Fruit fly (Drosophila melanogaster): ENCODE measurements around the gene CG13045.

DNA sequence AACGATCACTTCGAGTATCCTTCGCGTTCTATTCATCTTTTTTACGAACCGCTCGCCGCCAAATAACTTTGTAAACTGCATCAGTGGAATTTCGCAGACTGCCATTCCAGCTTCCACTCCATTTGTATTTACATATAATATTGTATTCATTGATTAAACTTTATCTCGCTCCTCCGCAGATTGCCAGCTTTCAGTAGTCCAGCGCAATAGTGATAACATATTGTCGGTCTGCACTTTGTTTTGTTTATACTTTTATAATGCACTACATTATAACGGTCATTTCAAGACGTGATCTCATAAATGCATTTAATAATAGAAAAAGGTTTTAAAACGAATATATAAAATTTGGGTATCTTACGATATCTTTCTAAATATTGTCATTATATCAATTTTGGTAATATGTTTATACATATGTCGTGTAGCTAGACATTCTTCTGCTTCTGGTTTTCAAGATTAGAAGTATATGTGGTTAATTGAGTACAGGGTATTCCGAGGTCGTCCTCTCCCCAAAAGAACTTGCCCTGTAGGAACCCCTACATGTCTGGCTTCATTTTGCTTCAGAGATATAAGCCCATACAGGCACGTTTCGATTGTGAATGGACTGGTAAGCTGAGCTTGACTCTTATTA, 22.5 kb downstream of the CG13045 start, which contains the start of gene CG4950:
- TF ChIP-seq CG33017 (tag; optimal IDR thresholded peaks at IDR 0.05) (no peak), Mnt (GFP tag; optimal IDR thresholded peaks at IDR 0.05) (no peak)
